Worm (Caenorhabditis elegans) whole organism, L1 larva: Measurements from ENCODE around the gene srd-74.
"Not testable (repeated sequence)": the region's sequence is repeated elsewhere in the genome, so short reads cannot be mapped to it uniquely, and the experiment has no call there.

Experiments used
- C34B4.2 ChIP-seq: sonication (generic microtip); optimal IDR thresholded peaks from 2 replicates; lab custom pipeline; 2017; ENCODE audit warnings: mild to moderate bottlenecking, missing genetic modification characterization, missing compliant biosample characterization
- F16B12.6 ChIP-seq: fragments of 150-350 bp; optimal IDR thresholded peaks from 2 replicates; lab custom pipeline; 2014; ENCODE audit warnings: missing biosample characterization, missing genetic modification characterization
- Y116A8C.19 ChIP-seq: sonication (generic microtip); optimal IDR thresholded peaks from 2 replicates; lab custom pipeline; 2016; ENCODE audit warnings: missing compliant biosample characterization, missing genetic modification characterization, borderline replicate concordance
- aha-1 ChIP-seq: fragments of 150-350 bp; optimal IDR thresholded peaks from 2 replicates; lab custom pipeline; 2014; ENCODE audit warnings: missing biosample characterization, missing genetic modification characterization
- alr-1 ChIP-seq: fragments of 200-800 bp; sonication (Bioruptor generic); optimal IDR thresholded peaks from 2 replicates; lab custom pipeline; 2018; ENCODE audit warnings: borderline replicate concordance, mild to moderate bottlenecking, missing genetic modification characterization, missing compliant biosample characterization
- blmp-1 ChIP-seq: fragments of 150-350 bp; optimal IDR thresholded peaks from 2 replicates; lab custom pipeline; 2014; ENCODE audit warnings: missing biosample characterization, missing genetic modification characterization
- ceh-8 ChIP-seq: fragments of 200-800 bp; sonication (Bioruptor generic); optimal IDR thresholded peaks from 2 replicates; lab custom pipeline; 2018; ENCODE audit warnings: mild to moderate bottlenecking, missing genetic modification characterization, moderate library complexity, missing compliant biosample characterization
- ceh-82 ChIP-seq, 3 experiments: fragments of 150-350 bp in 1 of 3; sonication (generic microtip) in 2 of 3; optimal IDR thresholded peaks; 2 replicates each; lab custom pipeline; 2014 to 2017; ENCODE audit warnings: missing biosample characterization in 3 of 3, missing genetic modification characterization in 3 of 3
- ceh-88 ChIP-seq: fragments of 200-800 bp; sonication (Bioruptor generic); IDR thresholded peaks from 2 replicates; pipeline ENCODE4 v1.3.6; 2022; ENCODE audit warnings: missing genetic modification characterization, missing compliant biosample characterization
- dpl-1 ChIP-seq, 3 experiments: fragments of 150-350 bp in 2 of 3; sonication (generic microtip) in 1 of 3; optimal IDR thresholded peaks; 2 replicates each; lab custom pipeline; 2014 to 2017; ENCODE audit warnings: missing biosample characterization in 3 of 3, missing genetic modification characterization in 3 of 3, missing genetic modification reagents in 3 of 3
- efl-1 ChIP-seq, 4 experiments: fragments of 150-350 bp; optimal IDR thresholded peaks in 3 of 4; peaks in 1 of 4; 1 replicate in 1 of 4; 2 replicates in 3 of 4; lab custom pipeline; 2014; ENCODE audit warnings: missing biosample characterization in 2 of 4, missing genetic modification characterization in 2 of 4, missing genetic modification reagents in 2 of 4
- efl-3 ChIP-seq: fragments of 200-800 bp; sonication (Bioruptor generic); optimal IDR thresholded peaks from 2 replicates; lab custom pipeline; 2018; ENCODE audit warnings: mild to moderate bottlenecking, missing genetic modification characterization, missing compliant biosample characterization
- fkh-10 ChIP-seq: sonication (generic microtip); optimal IDR thresholded peaks from 2 replicates; lab custom pipeline; 2017; ENCODE audit warnings: missing biosample characterization, missing genetic modification reagents, missing genetic modification characterization
- fkh-4 ChIP-seq: sonication (generic microtip); optimal IDR thresholded peaks from 2 replicates; lab custom pipeline; 2016; ENCODE audit warnings: missing compliant biosample characterization, missing genetic modification characterization, borderline replicate concordance
- fos-1 ChIP-seq: fragments of 150-350 bp; optimal IDR thresholded peaks from 2 replicates; lab custom pipeline; 2014; ENCODE audit warnings: missing biosample characterization, missing genetic modification characterization
- grh-1 ChIP-seq: fragments of 200-800 bp; sonication (Bioruptor generic); IDR thresholded peaks from 2 replicates; pipeline ENCODE4 v1.3.6; 2022; ENCODE audit warnings: missing genetic modification reagents, missing genetic modification characterization, missing compliant biosample characterization
- hlh-17 ChIP-seq: fragments of 200-800 bp; sonication (Bioruptor generic); optimal IDR thresholded peaks from 2 replicates; lab custom pipeline; 2018; ENCODE audit warnings: missing genetic modification characterization, mild to moderate bottlenecking, missing compliant biosample characterization, moderate library complexity, borderline replicate concordance
- hlh-4 ChIP-seq: sonication (generic microtip); optimal IDR thresholded peaks from 2 replicates; lab custom pipeline; 2016; ENCODE audit warnings: mild to moderate bottlenecking, missing genetic modification characterization, missing compliant biosample characterization
- hpl-2 ChIP-seq: fragments of 150-350 bp; optimal IDR thresholded peaks from 2 replicates; lab custom pipeline; 2014; ENCODE audit warnings: missing biosample characterization, missing genetic modification reagents, missing genetic modification characterization
- irx-1 ChIP-seq: sonication (generic microtip); optimal IDR thresholded peaks from 2 replicates; lab custom pipeline; 2016; ENCODE audit warnings: missing genetic modification characterization, missing compliant biosample characterization
- isw-1 ChIP-seq: fragments of 200-800 bp; sonication (Bioruptor generic); IDR thresholded peaks from 2 replicates; pipeline ENCODE4 v1.3.6; 2022; ENCODE audit warnings: missing genetic modification characterization, missing compliant biosample characterization
- jun-1 ChIP-seq: fragments of 150-350 bp; optimal IDR thresholded peaks from 2 replicates; lab custom pipeline; 2014; ENCODE audit warnings: missing biosample characterization, missing genetic modification reagents, missing genetic modification characterization
- lin-13 ChIP-seq: fragments of 150-350 bp; optimal IDR thresholded peaks from 2 replicates; lab custom pipeline; 2014; ENCODE audit warnings: missing biosample characterization, missing genetic modification reagents, missing genetic modification characterization
- lin-14 ChIP-seq: fragments of 200-800 bp; sonication (Bioruptor generic); optimal IDR thresholded peaks from 2 replicates; lab custom pipeline; 2018; ENCODE audit warnings: mild to moderate bottlenecking, missing genetic modification characterization, moderate library complexity, missing compliant biosample characterization
- lin-15B ChIP-seq: fragments of 150-350 bp; sonication (generic microtip); optimal IDR thresholded peaks from 3 replicates; lab custom pipeline; 2014; ENCODE audit warnings: missing biosample characterization, missing genetic modification characterization
- lin-35 ChIP-seq, 2 experiments: fragments of 150-350 bp; optimal IDR thresholded peaks; 2 replicates each; lab custom pipeline; 2014; ENCODE audit warnings: missing biosample characterization in 2 of 2, missing genetic modification characterization in 2 of 2, missing genetic modification reagents in 2 of 2
- lin-39 ChIP-seq: fragments of 150-350 bp; optimal IDR thresholded peaks from 2 replicates; lab custom pipeline; 2014; ENCODE audit warnings: missing biosample characterization, missing genetic modification reagents, missing genetic modification characterization
- lsy-2 ChIP-seq, 2 experiments: fragments of 150-350 bp; optimal IDR thresholded peaks; 2 replicates each; lab custom pipeline; 2014; ENCODE audit warnings: missing biosample characterization in 2 of 2, missing genetic modification characterization in 2 of 2
- mab-9 ChIP-seq: fragments of 200-800 bp; sonication (Bioruptor generic); IDR thresholded peaks from 2 replicates; pipeline ENCODE4 v1.3.6; 2022; ENCODE audit warnings: missing genetic modification reagents, missing genetic modification characterization, missing compliant biosample characterization
- mdl-1 ChIP-seq, 2 experiments: fragments of 150-350 bp; optimal IDR thresholded peaks; 2 replicates each; lab custom pipeline; 2014 to 2017; ENCODE audit warnings: missing biosample characterization in 2 of 2, missing genetic modification characterization in 2 of 2, inconsistent platforms in 1 of 2
- mep-1 ChIP-seq: fragments of 150-350 bp; optimal IDR thresholded peaks from 2 replicates; lab custom pipeline; 2014; ENCODE audit warnings: missing biosample characterization, missing genetic modification characterization
- nhr-20 ChIP-seq: sonication (generic microtip); optimal IDR thresholded peaks from 2 replicates; lab custom pipeline; 2016; ENCODE audit warnings: mild to moderate bottlenecking, missing genetic modification characterization, missing compliant biosample characterization
- nhr-84 ChIP-seq: sonication (generic microtip); optimal IDR thresholded peaks from 2 replicates; lab custom pipeline; 2017; ENCODE audit warnings: missing biosample characterization, missing genetic modification characterization
- nhr-85 ChIP-seq: sonication (generic microtip); peaks from one replicate; lab custom pipeline; 2016; ENCODE audit warnings: missing genetic modification characterization, inconsistent platforms, missing compliant biosample characterization
- nhr-90 ChIP-seq: sonication (generic microtip); optimal IDR thresholded peaks from 2 replicates; lab custom pipeline; 2016; ENCODE audit warnings: mild to moderate bottlenecking, missing genetic modification characterization, missing compliant biosample characterization; ENCODE audit not compliant: poor library complexity
- pqm-1 ChIP-seq: sonication (generic microtip); optimal IDR thresholded peaks from 3 replicates; lab custom pipeline; 2017; ENCODE audit warnings: missing biosample characterization, missing genetic modification characterization
- rnt-1 ChIP-seq: sonication (generic microtip); optimal IDR thresholded peaks from 2 replicates; lab custom pipeline; 2016; ENCODE audit warnings: mild to moderate bottlenecking, missing genetic modification characterization, moderate library complexity, missing compliant biosample characterization
- snu-23 ChIP-seq: sonication (generic microtip); optimal IDR thresholded peaks from 2 replicates; lab custom pipeline; 2016; ENCODE audit warnings: missing genetic modification characterization, missing compliant biosample characterization
- sox-4 ChIP-seq: sonication (generic microtip); optimal IDR thresholded peaks from 2 replicates; lab custom pipeline; 2016; ENCODE audit warnings: missing genetic modification characterization, missing compliant biosample characterization
- sup-37 ChIP-seq: fragments of 200-800 bp; sonication (Bioruptor generic); optimal IDR thresholded peaks from 2 replicates; lab custom pipeline; 2018; ENCODE audit warnings: mild to moderate bottlenecking, missing genetic modification characterization, missing compliant biosample characterization
- swsn-7 ChIP-seq: sonication (generic microtip); optimal IDR thresholded peaks from 2 replicates; lab custom pipeline; 2016; ENCODE audit warnings: missing genetic modification characterization, missing compliant biosample characterization
- tbx-2 ChIP-seq: sonication (generic microtip); optimal IDR thresholded peaks from 2 replicates; lab custom pipeline; 2016; ENCODE audit warnings: missing genetic modification characterization, missing compliant biosample characterization
- unc-130 ChIP-seq: fragments of 150-350 bp; optimal IDR thresholded peaks from 2 replicates; lab custom pipeline; 2017; ENCODE audit warnings: missing biosample characterization, missing genetic modification characterization, inconsistent platforms
- unc-30 ChIP-seq: sonication (generic microtip); optimal IDR thresholded peaks from 2 replicates; lab custom pipeline; 2017; ENCODE audit warnings: missing biosample characterization, missing genetic modification characterization
- unc-86 ChIP-seq: sonication (generic microtip); optimal IDR thresholded peaks from 2 replicates; lab custom pipeline; 2016; ENCODE audit warnings: missing genetic modification characterization, missing compliant biosample characterization
- vab-15 ChIP-seq: sonication (generic microtip); optimal IDR thresholded peaks from 2 replicates; lab custom pipeline; 2017; ENCODE audit warnings: missing genotype, mild to moderate bottlenecking, missing genetic modification characterization, missing compliant biosample characterization
- xbp-1 ChIP-seq: sonication (generic microtip); optimal IDR thresholded peaks from 2 replicates; lab custom pipeline; 2016; ENCODE audit warnings: missing genetic modification characterization, missing compliant biosample characterization
- ztf-11 ChIP-seq, 2 experiments: sonication (generic microtip); optimal IDR thresholded peaks; 2 replicates each; lab custom pipeline; 2016 to 2017; ENCODE audit warnings: missing genetic modification characterization in 2 of 2, missing biosample characterization in 1 of 2, missing compliant biosample characterization in 1 of 2
- ztf-4 ChIP-seq: fragments of 150-350 bp; optimal IDR thresholded peaks from 2 replicates; lab custom pipeline; 2014; ENCODE audit warnings: missing biosample characterization, missing genetic modification characterization

Gene srd-74

ce11 chrIII:11773581-11773980 lies 8.3 kb upstream of the srd-74 start, which contains the start of gene gbf-1:
Gene gbf-1, minus strand, starts transcription at chrIII:11773681.
- not testable (repeated sequence) for TF ChIP-seq efl-1 (optimal IDR thresholded peaks at IDR 0.05; lab: Kevin White, UChicago)
- peak in 1 of 2 experiments; percentile 71 for TF ChIP-seq efl-1 (GFP tag; optimal IDR thresholded peaks at IDR 0.05 in 1 of 2; lab: Kevin White, UChicago)

- TF ChIP-seq Y116A8C.19 (tag; lab: Kevin White, UChicago) (no peak), sup-37 (GFP tag; lab: Kevin White, UChicago) (no peak), jun-1 (tag; lab: Kevin White, UChicago) (no peak), hlh-4 (tag; lab: Kevin White, UChicago) (no peak), nhr-90 (tag; lab: Kevin White, UChicago) (no peak), tbx-2 (peak; percentile 19), irx-1 (no peak), hpl-2 (GFP tag; lab: Kevin White, UChicago) (no peak), ceh-88 (GFP tag; lab: Robert Waterston, UW) (0 out of 2 replicates have a peak, but pooled peaks have one; percentile 21), snu-23 (GFP tag; lab: Kevin White, UChicago) (peak; percentile 66), efl-3 (GFP tag; lab: Kevin White, UChicago) (no peak), lin-15B (tag; lab: Kevin White, UChicago) (no peak), rnt-1 (tag; lab: Kevin White, UChicago) (no peak), mep-1 (tag; lab: Kevin White, UChicago) (peak; percentile 79), ceh-82 (tag; optimal IDR thresholded peaks at IDR 0.05; lab: Kevin White, UChicago) (peak; percentile 21 to 55 (median 53)), lsy-2 (tag; optimal IDR thresholded peaks at IDR 0.05; lab: Kevin White, UChicago) (peak; percentile 63 to 67), vab-15 (no peak), unc-130 (tag; lab: Kevin White, UChicago) (peak; percentile 58), mab-9 (GFP tag; lab: Robert Waterston, UW) (no peak), nhr-84 (tag; lab: Kevin White, UChicago) (no peak), fos-1 (tag; lab: Kevin White, UChicago) (no peak), grh-1 (GFP tag; lab: Robert Waterston, UW) (no peak), pqm-1 (tag; lab: Kevin White, UChicago) (no peak), nhr-20 (no peak), xbp-1 (tag; lab: Kevin White, UChicago) (peak; percentile 75), unc-86 (tag; lab: Kevin White, UChicago) (no peak), unc-30 (tag; lab: Kevin White, UChicago) (no peak), swsn-7 (no peak), aha-1 (no peak), F16B12.6 (tag; lab: Kevin White, UChicago) (peak; percentile 96), lin-39 (no peak), blmp-1 (peak; percentile 98), fkh-4 (no peak), efl-1 (optimal IDR thresholded peaks at IDR 0.05; lab: Kevin White, UChicago) (peak; percentile 57 to 70), efl-1 (GFP tag; optimal IDR thresholded peaks at IDR 0.05 in 1 of 2; lab: Kevin White, UChicago) (peak; percentile 68 to 94), isw-1 (peak; percentile 22; the same call in 1 of the 2 replicates), ztf-11 (tag; optimal IDR thresholded peaks at IDR 0.05; lab: Kevin White, UChicago) (no peak), lin-14 (GFP tag; lab: Kevin White, UChicago) (no peak), ceh-8 (no peak), ztf-4 (tag; lab: Kevin White, UChicago) (no peak), sox-4 (tag; lab: Kevin White, UChicago) (no peak), nhr-85 (tag; lab: Kevin White, UChicago) (no peak), mdl-1 (tag; optimal IDR thresholded peaks at IDR 0.05; lab: Kevin White, UChicago) (peak in 1 of 2 experiments; percentile 34), lin-35 (GFP tag; optimal IDR thresholded peaks at IDR 0.05; lab: Kevin White, UChicago) (peak; percentile 61 to 69), lin-13 (no peak), alr-1 (tag; lab: Kevin White, UChicago) (no peak), dpl-1 (GFP tag; optimal IDR thresholded peaks at IDR 0.05; lab: Kevin White, UChicago) (peak; percentile 55 to 72 (median 69)), hlh-17 (GFP tag; lab: Kevin White, UChicago) (no peak), C34B4.2 (no peak), fkh-10 (no peak)
Measured at ce11 chrIII:11774508-11775000, 7.3 kb upstream of the srd-74 start, which contains the start of gene immp-1. Gene immp-1, plus strand, starts transcription at chrIII:11774950.
